Worm (Caenorhabditis elegans): Measurements from ENCODE around the gene Y67H2A.10.

Gene Y67H2A.10

DNA sequence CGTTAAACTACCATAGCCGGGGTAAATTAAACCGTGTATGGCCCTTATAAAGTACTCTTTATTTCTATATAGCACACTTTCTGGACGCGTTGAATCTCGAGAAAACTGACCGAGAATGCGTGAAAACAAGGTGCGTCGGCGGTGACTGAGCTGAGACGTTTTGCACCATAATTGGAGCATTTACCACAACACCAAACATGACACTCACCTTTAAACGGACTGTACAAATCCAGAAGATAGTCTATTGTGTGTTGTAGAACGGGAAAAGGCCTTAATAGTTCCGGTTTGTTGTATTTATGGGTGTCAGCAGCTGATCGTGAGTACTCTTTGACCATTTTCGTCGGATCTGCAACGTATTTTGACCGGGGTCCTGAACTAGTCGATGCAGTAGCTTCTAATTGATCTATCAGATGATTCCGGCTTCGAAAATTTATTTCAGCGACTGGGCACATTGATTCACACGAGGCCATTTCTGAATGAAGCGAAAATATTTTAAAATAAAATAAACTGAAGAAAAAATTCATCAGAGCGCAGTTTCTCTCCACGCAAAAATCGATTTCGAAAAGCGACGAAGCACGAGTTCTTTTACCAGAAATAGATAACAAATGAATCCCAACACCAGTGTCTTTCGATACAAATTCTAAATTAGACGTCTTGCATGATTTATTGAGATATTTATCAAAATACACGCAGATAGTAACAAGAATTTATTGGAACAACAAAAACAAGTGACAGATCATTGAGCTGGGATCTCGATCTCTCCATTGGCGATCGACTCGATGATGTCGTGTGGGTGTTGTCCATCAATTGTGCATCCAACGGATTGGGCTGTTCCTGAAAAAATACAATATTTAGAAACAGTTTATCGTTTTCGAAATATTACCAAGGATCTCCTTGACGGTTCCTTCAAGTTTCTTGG lies 50.1 kb downstream of the Y67H2A.10 start, which contains the start of gene tag-115 (continued):
- TF ChIP-seq ceh-58 (GFP tag; IDR thresholded peaks at IDR 0.05) (peak; percentile 36; the same call in 1 of the 2 replicates), T26A5.8 (tag; optimal IDR thresholded peaks at IDR 0.05) (no peak), unc-130 (GFP tag; optimal IDR thresholded peaks at IDR 0.05) (peak; percentile 63), Y53F4B.3 (GFP tag; IDR thresholded peaks at IDR 0.05) (no peak), F57A8.1 (GFP tag; optimal IDR thresholded peaks at IDR 0.05) (no peak), rpc-1 (optimal IDR thresholded peaks at IDR 0.05) (no peak), rpc-1 (tag; optimal IDR thresholded peaks at IDR 0.05) (peak; percentile 62), dpl-1 (GFP tag; optimal IDR thresholded peaks at IDR 0.05) (no peak), madf-3 (GFP tag; IDR thresholded peaks at IDR 0.05) (peak; percentile 70), sptf-2 (GFP tag; optimal IDR thresholded peaks at IDR 0.05) (no peak), F52B5.7 (tag; optimal IDR thresholded peaks at IDR 0.05) (no peak), snpc-1.1 (tag; optimal IDR thresholded peaks at IDR 0.05; ENCODE audit: insufficient read depth) (peak; percentile 22), B0035.1 (tag; optimal IDR thresholded peaks at IDR 0.05) (no peak), let-607 (tag; optimal IDR thresholded peaks at IDR 0.05) (peak in 1 of 2 experiments; percentile 69), ztf-25 (GFP tag; IDR thresholded peaks at IDR 0.05) (no peak), mel-28 (tag; optimal IDR thresholded peaks at IDR 0.05; ENCODE audit: borderline replicate concordance) (no peak), T07F8.4 (tag; optimal IDR thresholded peaks at IDR 0.05) (no peak), nhr-179 (tag; optimal IDR thresholded peaks at IDR 0.05) (no peak), dox-1 (GFP tag; IDR thresholded peaks at IDR 0.05) (peak; percentile 75), B0019.2 (GFP tag; conservative IDR thresholded peaks at IDR 0.05) (no peak), hmg-1.2 (GFP tag; IDR thresholded peaks at IDR 0.05) (peak; percentile 44; the same call in 1 of the 2 replicates), cebp-1 (GFP tag; IDR thresholded peaks at IDR 0.05) (no peak), cebp-1 (tag; optimal IDR thresholded peaks at IDR 0.05) (peak; percentile 51), madf-6 (GFP tag; IDR thresholded peaks at IDR 0.05) (peak; percentile 80), ceh-27 (GFP tag; optimal IDR thresholded peaks at IDR 0.05) (no peak), mcd-1 (GFP tag; IDR thresholded peaks at IDR 0.05) (peak; percentile 66), ceh-40 (GFP tag; IDR thresholded peaks at IDR 0.05) (no peak), rec-8 (tag; optimal IDR thresholded peaks at IDR 0.05) (peak; percentile 20), tlf-1 (GFP tag; optimal IDR thresholded peaks at IDR 0.05) (peak; percentile 72), egrh-3 (GFP tag; IDR thresholded peaks at IDR 0.05) (no peak), somi-1 (GFP tag; optimal IDR thresholded peaks at IDR 0.05) (no peak), ceh-79 (tag; optimal IDR thresholded peaks at IDR 0.05) (no peak), Y67H2A.10 (GFP tag; conservative IDR thresholded peaks at IDR 0.05) (no peak), zfh-2 (GFP tag; conservative IDR thresholded peaks at IDR 0.05) (no peak)

DNA sequence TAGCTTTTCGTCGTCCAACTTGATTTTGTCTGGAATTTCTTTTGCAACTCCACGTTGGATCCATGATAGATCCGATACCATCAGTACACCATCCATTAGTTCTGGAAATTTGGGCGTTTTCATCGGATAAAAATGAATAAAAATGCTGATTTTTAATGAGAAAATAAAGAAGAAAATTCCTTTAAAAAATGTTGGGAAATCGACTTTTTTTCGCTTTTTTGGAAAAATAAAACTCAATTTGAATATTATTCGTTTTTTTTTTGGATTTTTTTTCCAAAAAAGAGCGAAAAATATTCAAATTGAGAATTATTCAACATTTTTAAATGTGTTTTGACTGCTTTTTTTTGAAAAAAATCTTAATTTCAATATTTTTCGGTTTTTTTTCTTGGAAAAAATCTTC lies 52.8 kb downstream of the Y67H2A.10 start, which contains the start of gene pwp-1:
Gene pwp-1, minus strand, starts transcription at position 101 of the 400 bp plus-strand sequence.
- TF ChIP-seq dpl-1 (GFP tag; optimal IDR thresholded peaks at IDR 0.05) (no peak), nfya-1 (tag; optimal IDR thresholded peaks at IDR 0.05; ENCODE audit: borderline replicate concordance, insufficient read depth) (no peak), tbp1 (GFP tag; optimal IDR thresholded peaks at IDR 0.05) (no peak), chd-7 (tag; optimal IDR thresholded peaks at IDR 0.05) (no peak)

Data from whole organism, young adult.